6 worm cellular contexts compared by ENCODE assay signal in genomic region chrIII:39516-39915, ce11.
TF ChIP-seq lines count a peak whose summit lies in the region.

No protein-coding gene starts in this region.

TF ChIP-seq in whole organism, L1 larva, 84 proteins besides CTCF, POLR2A, EP300 and RAD21:
- no peak for TF ChIP-seq lin-35 (GFP tag; optimal IDR thresholded peaks at IDR 0.05; lab: Kevin White, UChicago)
- TF ChIP-seq blmp-1 (tag; optimal IDR thresholded peaks at IDR 0.05; lab: Kevin White, UChicago) = peak; percentile 30

TF ChIP-seq in whole organism, L3 larva, 47 proteins besides CTCF, POLR2A, EP300 and RAD21:
- TF ChIP-seq nhr-23 (tag; optimal IDR thresholded peaks at IDR 0.05; lab: Kevin White, UChicago) (peak; percentile 25), ama-1 (optimal IDR thresholded peaks at IDR 0.05; lab: Kevin White, UChicago) (no peak)

TF ChIP-seq in whole organism, L4 larva, 104 proteins besides CTCF, POLR2A, EP300 and RAD21:
- TF ChIP-seq aha-1 (tag; lab: Kevin White, UChicago) = peak; percentile 53
- TF ChIP-seq Y5F2A.4 (GFP tag; optimal IDR thresholded peaks at IDR 0.05; lab: Kevin White, UChicago) = no peak

TF ChIP-seq in whole organism, late embryonic, 69 proteins besides CTCF, POLR2A, EP300 and RAD21:
- TF ChIP-seq ceh-31 (tag; optimal IDR thresholded peaks at IDR 0.05; lab: Kevin White, UChicago) (peak; percentile 26), unc-55 (GFP tag; optimal IDR thresholded peaks at IDR 0.05; lab: Kevin White, UChicago) (no peak), ceh-30 (tag; optimal IDR thresholded peaks at IDR 0.05; lab: Kevin White, UChicago) (no peak), mec-3 (tag; optimal IDR thresholded peaks at IDR 0.05; lab: Kevin White, UChicago; ENCODE audit: borderline replicate concordance) (no peak)

TF ChIP-seq in whole organism, mixed stage, embryonic, 35 proteins besides CTCF, POLR2A, EP300 and RAD21:
- TF ChIP-seq lin-13 (tag; optimal IDR thresholded peaks at IDR 0.05; lab: Kevin White, UChicago) (no peak), nhr-2 (tag; optimal IDR thresholded peaks at IDR 0.05; lab: Kevin White, UChicago) (peak; percentile 59), ham-2 (GFP tag; optimal IDR thresholded peaks at IDR 0.05; lab: Kevin White, UChicago) (peak; percentile 85), unc-39 (tag; optimal IDR thresholded peaks at IDR 0.05; lab: Kevin White, UChicago) (no peak), flh-1 (GFP tag; optimal IDR thresholded peaks at IDR 0.05; lab: Kevin White, UChicago) (no peak), ceh-83 (GFP tag; optimal IDR thresholded peaks at IDR 0.05; lab: Kevin White, UChicago) (no peak), mls-2 (tag; optimal IDR thresholded peaks at IDR 0.05; lab: Kevin White, UChicago) (peak; percentile 42), ceh-43 (GFP tag; optimal IDR thresholded peaks at IDR 0.05; lab: Kevin White, UChicago) (peak; percentile 77), cnd-1 (tag; optimal IDR thresholded peaks at IDR 0.05; lab: Kevin White, UChicago) (no peak), ceh-39 (tag; optimal IDR thresholded peaks at IDR 0.05; lab: Kevin White, UChicago) (no peak), M03D4.4 (tag; optimal IDR thresholded peaks at IDR 0.05; lab: Kevin White, UChicago) (no peak)

TF ChIP-seq in whole organism, young adult, 124 proteins besides CTCF, POLR2A, EP300 and RAD21:
- TF ChIP-seq aptf-3 (GFP tag; IDR thresholded peaks at IDR 0.05; lab: Robert Waterston, UW) (no peak), zfh-2 (GFP tag; conservative IDR thresholded peaks at IDR 0.05; lab: Robert Waterston, UW) (peak; percentile 36; the same call in 1 of the 2 replicates)
